Worm (Caenorhabditis elegans) whole organism, early embryonic: ENCODE results near the gene W04H10.2.

Experiments used
- ama-1 ChIP-seq: fragments of 150-350 bp; optimal IDR thresholded peaks from 2 replicates; lab custom pipeline; 2014
- ceh-13 ChIP-seq: fragments of 200-800 bp; sonication (Bioruptor generic); optimal IDR thresholded peaks from 2 replicates; lab custom pipeline; 2018; ENCODE audit warnings: mild to moderate bottlenecking, missing genetic modification characterization, missing compliant biosample characterization
- ets-7 ChIP-seq: sonication (generic microtip); optimal IDR thresholded peaks from 2 replicates; lab custom pipeline; 2016; ENCODE audit warnings: missing genotype, missing genetic modification characterization, missing compliant biosample characterization
- flt-1 ChIP-seq: fragments of 200-800 bp; sonication (Bioruptor generic); IDR thresholded peaks from 2 replicates; pipeline ENCODE4 v1.3.6; 2022; ENCODE audit warnings: missing genetic modification characterization, missing compliant biosample characterization
- tbx-37 ChIP-seq: fragments of 200-800 bp; sonication (Bioruptor generic); conservative IDR thresholded peaks from 2 replicates; pipeline ENCODE4 v1.3.6; 2022; ENCODE audit warnings: missing genetic modification reagents, missing genetic modification characterization, missing compliant biosample characterization

DNA sequence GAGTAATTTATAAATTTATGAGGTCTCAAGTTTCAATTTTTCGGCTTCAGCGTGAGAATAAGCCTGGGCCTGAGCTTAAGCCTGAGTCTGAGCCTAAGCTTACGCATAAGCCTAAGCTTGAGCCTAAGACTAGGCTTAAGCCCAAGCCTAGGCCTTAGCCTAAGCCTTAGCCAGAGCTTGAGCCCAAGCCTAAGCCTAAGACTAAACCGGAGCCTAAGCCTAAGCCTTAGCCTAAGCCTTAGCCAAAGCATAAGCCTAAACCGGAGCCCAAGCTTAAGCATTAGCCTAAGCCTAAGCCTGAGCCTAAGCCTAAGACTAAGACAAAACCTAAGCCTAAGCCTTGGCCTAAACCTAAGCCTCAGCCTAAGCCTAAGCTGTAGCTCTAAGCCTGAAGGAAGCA, 38.4 kb downstream of the W04H10.2 start:
- TF ChIP-seq ama-1 (no peak), flt-1 (GFP tag; lab: Robert Waterston, UW) (no peak), tbx-37 (no peak), ceh-13 (GFP tag; lab: Kevin White, UChicago) (no peak), ets-7 (no peak)
